Worm (Caenorhabditis elegans) whole organism, L1 larva: ENCODE results near the gene nhr-130.
A peak's percentile ranks its signal among the peaks of the same experiment; 100 is the strongest.

ENCODE experiments used
- C04F5.9 ChIP-seq: sonication (generic microtip); optimal IDR thresholded peaks from 2 replicates; lab custom pipeline; 2016; ENCODE audit warnings: missing genetic modification characterization, missing compliant biosample characterization
- F16B12.6 ChIP-seq: fragments of 150-350 bp; optimal IDR thresholded peaks from 2 replicates; lab custom pipeline; 2014; ENCODE audit warnings: missing biosample characterization, missing genetic modification characterization
- Y116A8C.19 ChIP-seq: sonication (generic microtip); optimal IDR thresholded peaks from 2 replicates; lab custom pipeline; 2016; ENCODE audit warnings: missing compliant biosample characterization, missing genetic modification characterization, borderline replicate concordance
- aha-1 ChIP-seq: fragments of 150-350 bp; optimal IDR thresholded peaks from 2 replicates; lab custom pipeline; 2014; ENCODE audit warnings: missing biosample characterization, missing genetic modification characterization
- aly-2 ChIP-seq: fragments of 150-350 bp; optimal IDR thresholded peaks from 2 replicates; lab custom pipeline; 2014; ENCODE audit warnings: missing biosample characterization, missing genetic modification characterization
- blmp-1 ChIP-seq: fragments of 150-350 bp; optimal IDR thresholded peaks from 2 replicates; lab custom pipeline; 2014; ENCODE audit warnings: missing biosample characterization, missing genetic modification characterization
- ceh-8 ChIP-seq: fragments of 200-800 bp; sonication (Bioruptor generic); optimal IDR thresholded peaks from 2 replicates; lab custom pipeline; 2018; ENCODE audit warnings: mild to moderate bottlenecking, missing genetic modification characterization, moderate library complexity, missing compliant biosample characterization
- ceh-90 ChIP-seq: sonication (generic microtip); optimal IDR thresholded peaks from 2 replicates; lab custom pipeline; 2016; ENCODE audit warnings: missing genetic modification characterization, missing compliant biosample characterization
- dsc-1 ChIP-seq: sonication (generic microtip); optimal IDR thresholded peaks from 2 replicates; lab custom pipeline; 2016; ENCODE audit warnings: mild to moderate bottlenecking, missing genetic modification characterization, missing compliant biosample characterization
- efl-1 ChIP-seq, 4 experiments: fragments of 150-350 bp; optimal IDR thresholded peaks in 3 of 4; peaks in 1 of 4; 1 replicate in 1 of 4; 2 replicates in 3 of 4; lab custom pipeline; 2014; ENCODE audit warnings: missing biosample characterization in 2 of 4, missing genetic modification characterization in 2 of 4, missing genetic modification reagents in 2 of 4
- efl-3 ChIP-seq: fragments of 200-800 bp; sonication (Bioruptor generic); optimal IDR thresholded peaks from 2 replicates; lab custom pipeline; 2018; ENCODE audit warnings: mild to moderate bottlenecking, missing genetic modification characterization, missing compliant biosample characterization
- egl-27 ChIP-seq, 2 experiments: fragments of 150-350 bp in 1 of 2; sonication (generic microtip); optimal IDR thresholded peaks; 3 replicates each; lab custom pipeline; 2017 to 2018; ENCODE audit warnings: missing biosample characterization in 2 of 2, missing genetic modification characterization in 2 of 2, missing genetic modification reagents in 2 of 2
- elt-2 ChIP-seq: sonication (generic microtip); optimal IDR thresholded peaks from 2 replicates; lab custom pipeline; 2016; ENCODE audit warnings: missing genetic modification characterization, mild to moderate bottlenecking, inconsistent platforms, missing compliant biosample characterization, missing genetic modification reagents
- elt-3 ChIP-seq, 6 experiments: fragments of 150-350 bp in 1 of 6; sonication (generic microtip); optimal IDR thresholded peaks; 2 replicates each; lab custom pipeline; 2017 to 2018; ENCODE audit warnings: missing biosample characterization in 6 of 6, missing genetic modification characterization in 6 of 6, inconsistent platforms in 1 of 6
- hlh-4 ChIP-seq: sonication (generic microtip); optimal IDR thresholded peaks from 2 replicates; lab custom pipeline; 2016; ENCODE audit warnings: mild to moderate bottlenecking, missing genetic modification characterization, missing compliant biosample characterization
- isw-1 ChIP-seq: fragments of 200-800 bp; sonication (Bioruptor generic); IDR thresholded peaks from 2 replicates; pipeline ENCODE4 v1.3.6; 2022; ENCODE audit warnings: missing genetic modification characterization, missing compliant biosample characterization
- jun-1 ChIP-seq: fragments of 150-350 bp; optimal IDR thresholded peaks from 2 replicates; lab custom pipeline; 2014; ENCODE audit warnings: missing biosample characterization, missing genetic modification reagents, missing genetic modification characterization
- lin-35 ChIP-seq, 2 experiments: fragments of 150-350 bp; optimal IDR thresholded peaks; 2 replicates each; lab custom pipeline; 2014; ENCODE audit warnings: missing biosample characterization in 2 of 2, missing genetic modification characterization in 2 of 2, missing genetic modification reagents in 2 of 2
- lir-3 ChIP-seq: sonication (generic microtip); optimal IDR thresholded peaks from 2 replicates; lab custom pipeline; 2016; ENCODE audit warnings: mild to moderate bottlenecking, missing genetic modification characterization, moderate library complexity, missing compliant biosample characterization; ENCODE audit not compliant: poor library complexity
- lsy-2 ChIP-seq, 2 experiments: fragments of 150-350 bp; optimal IDR thresholded peaks; 2 replicates each; lab custom pipeline; 2014; ENCODE audit warnings: missing biosample characterization in 2 of 2, missing genetic modification characterization in 2 of 2
- mdl-1 ChIP-seq, 2 experiments: fragments of 150-350 bp; optimal IDR thresholded peaks; 2 replicates each; lab custom pipeline; 2014 to 2017; ENCODE audit warnings: missing biosample characterization in 2 of 2, missing genetic modification characterization in 2 of 2, inconsistent platforms in 1 of 2
- nhr-11 ChIP-seq: fragments of 150-350 bp; optimal IDR thresholded peaks from 2 replicates; lab custom pipeline; 2014; ENCODE audit warnings: missing biosample characterization, missing genetic modification characterization
- nhr-20 ChIP-seq: sonication (generic microtip); optimal IDR thresholded peaks from 2 replicates; lab custom pipeline; 2016; ENCODE audit warnings: mild to moderate bottlenecking, missing genetic modification characterization, missing compliant biosample characterization
- nhr-71 ChIP-seq: sonication (generic microtip); optimal IDR thresholded peaks from 2 replicates; lab custom pipeline; 2016; ENCODE audit warnings: mild to moderate bottlenecking, missing genetic modification characterization, moderate library complexity, missing compliant biosample characterization
- nhr-76 ChIP-seq: sonication (generic microtip); optimal IDR thresholded peaks from 2 replicates; lab custom pipeline; 2017; ENCODE audit warnings: missing biosample characterization, missing genetic modification characterization
- nhr-77 ChIP-seq: fragments of 150-350 bp; optimal IDR thresholded peaks from 2 replicates; lab custom pipeline; 2014; ENCODE audit warnings: missing biosample characterization, missing genetic modification characterization
- nhr-84 ChIP-seq: sonication (generic microtip); optimal IDR thresholded peaks from 2 replicates; lab custom pipeline; 2017; ENCODE audit warnings: missing biosample characterization, missing genetic modification characterization
- nhr-85 ChIP-seq: sonication (generic microtip); peaks from one replicate; lab custom pipeline; 2016; ENCODE audit warnings: missing genetic modification characterization, inconsistent platforms, missing compliant biosample characterization
- nhr-90 ChIP-seq: sonication (generic microtip); optimal IDR thresholded peaks from 2 replicates; lab custom pipeline; 2016; ENCODE audit warnings: mild to moderate bottlenecking, missing genetic modification characterization, missing compliant biosample characterization; ENCODE audit not compliant: poor library complexity
- pax-3 ChIP-seq: fragments of 200-800 bp; sonication (Bioruptor generic); optimal IDR thresholded peaks from 2 replicates; lab custom pipeline; 2018; ENCODE audit warnings: mild to moderate bottlenecking, missing genetic modification characterization, moderate library complexity, missing compliant biosample characterization
- rnt-1 ChIP-seq: sonication (generic microtip); optimal IDR thresholded peaks from 2 replicates; lab custom pipeline; 2016; ENCODE audit warnings: mild to moderate bottlenecking, missing genetic modification characterization, moderate library complexity, missing compliant biosample characterization
- skn-1 ChIP-seq: fragments of 150-350 bp; optimal IDR thresholded peaks from 2 replicates; lab custom pipeline; 2014; ENCODE audit warnings: missing biosample characterization, missing genetic modification characterization
- snu-23 ChIP-seq: sonication (generic microtip); optimal IDR thresholded peaks from 2 replicates; lab custom pipeline; 2016; ENCODE audit warnings: missing genetic modification characterization, missing compliant biosample characterization
- sup-37 ChIP-seq: fragments of 200-800 bp; sonication (Bioruptor generic); optimal IDR thresholded peaks from 2 replicates; lab custom pipeline; 2018; ENCODE audit warnings: mild to moderate bottlenecking, missing genetic modification characterization, missing compliant biosample characterization
- swsn-7 ChIP-seq: sonication (generic microtip); optimal IDR thresholded peaks from 2 replicates; lab custom pipeline; 2016; ENCODE audit warnings: missing genetic modification characterization, missing compliant biosample characterization
- tbx-2 ChIP-seq: sonication (generic microtip); optimal IDR thresholded peaks from 2 replicates; lab custom pipeline; 2016; ENCODE audit warnings: missing genetic modification characterization, missing compliant biosample characterization
- unc-30 ChIP-seq: sonication (generic microtip); optimal IDR thresholded peaks from 2 replicates; lab custom pipeline; 2017; ENCODE audit warnings: missing biosample characterization, missing genetic modification characterization
- vab-15 ChIP-seq: sonication (generic microtip); optimal IDR thresholded peaks from 2 replicates; lab custom pipeline; 2017; ENCODE audit warnings: missing genotype, mild to moderate bottlenecking, missing genetic modification characterization, missing compliant biosample characterization
- zag-1 ChIP-seq: fragments of 150-350 bp; optimal IDR thresholded peaks from 2 replicates; lab custom pipeline; 2014; ENCODE audit warnings: missing biosample characterization, missing genetic modification characterization

The nhr-130 gene

ce11 chrV:497399-497798 lies 14.3 kb upstream of the nhr-130 start, which contains the start of gene T01G6.1:
Gene T01G6.1, plus strand, starts transcription at chrV:497699.
- no peak for TF ChIP-seq hlh-4 (tag; lab: Kevin White, UChicago)
- no peak for TF ChIP-seq nhr-20
- TF ChIP-seq pax-3: no peak

ce11 chrV:494284-494683 lies 11.1 kb upstream of the nhr-130 start, which contains the start of gene nhr-131:
Gene nhr-131, plus strand, starts transcription at chrV:494370.
- TF ChIP-seq mdl-1 (tag; optimal IDR thresholded peaks at IDR 0.05; lab: Kevin White, UChicago) (peak in 1 of 2 experiments; percentile 30), lin-35 (GFP tag; optimal IDR thresholded peaks at IDR 0.05; lab: Kevin White, UChicago) (peak in 1 of 2 experiments; percentile 60), F16B12.6 (tag; lab: Kevin White, UChicago) (no peak), efl-1 (optimal IDR thresholded peaks at IDR 0.05; lab: Kevin White, UChicago) (no peak), efl-1 (GFP tag; optimal IDR thresholded peaks at IDR 0.05 in 1 of 2; lab: Kevin White, UChicago) (peak in 1 of 2 experiments; percentile 61), rnt-1 (tag; lab: Kevin White, UChicago) (no peak), nhr-11 (tag; lab: Kevin White, UChicago) (no peak), unc-30 (tag; lab: Kevin White, UChicago) (no peak), lsy-2 (tag; optimal IDR thresholded peaks at IDR 0.05; lab: Kevin White, UChicago) (no peak), nhr-85 (tag; lab: Kevin White, UChicago) (peak; percentile 18), nhr-77 (tag; lab: Kevin White, UChicago) (peak; percentile 5), snu-23 (GFP tag; lab: Kevin White, UChicago) (peak; percentile 38), nhr-84 (no peak), elt-3 (tag; optimal IDR thresholded peaks at IDR 0.05; lab: Kevin White, UChicago) (peak in 2 of 6 experiments; percentile 27 to 55), sup-37 (no peak), nhr-71 (tag; lab: Kevin White, UChicago) (peak; percentile 29), swsn-7 (tag; lab: Kevin White, UChicago) (no peak), tbx-2 (peak; percentile 6), elt-2 (tag; lab: Kevin White, UChicago) (peak; percentile 34), nhr-90 (peak; percentile 45), blmp-1 (peak; percentile 51), nhr-20 (peak; percentile 58), isw-1 (GFP tag; lab: Robert Waterston, UW) (no peak), aha-1 (tag; lab: Kevin White, UChicago) (no peak)

- no peak for TF ChIP-seq efl-3 (GFP tag; lab: Kevin White, UChicago)
- no peak for TF ChIP-seq ceh-8 (GFP tag; lab: Kevin White, UChicago)
- TF ChIP-seq ceh-90 (tag; lab: Kevin White, UChicago): no peak
- no peak for TF ChIP-seq egl-27 (tag; optimal IDR thresholded peaks at IDR 0.05; lab: Kevin White, UChicago)
- no peak for TF ChIP-seq Y116A8C.19 (tag; lab: Kevin White, UChicago)
- TF ChIP-seq jun-1 (tag; lab: Kevin White, UChicago): no peak
- TF ChIP-seq zag-1 (tag; lab: Kevin White, UChicago): no peak
- TF ChIP-seq C04F5.9 (tag; lab: Kevin White, UChicago): no peak
- TF ChIP-seq nhr-76 (tag; lab: Kevin White, UChicago): no peak
- no peak for TF ChIP-seq dsc-1 (tag; lab: Kevin White, UChicago)
- TF ChIP-seq snu-23 (GFP tag; lab: Kevin White, UChicago): no peak
- no peak for TF ChIP-seq nhr-84
- TF ChIP-seq aly-2 (tag; lab: Kevin White, UChicago): no peak
- no peak for TF ChIP-seq elt-2 (tag; lab: Kevin White, UChicago)
Observed at ce11 chrV:491432-491831, 8.3 kb upstream of the nhr-130 start, which contains the start of gene str-196. Gene str-196, plus strand, starts transcription at chrV:491732.

- TF ChIP-seq nhr-90 (no peak), hlh-4 (tag; lab: Kevin White, UChicago) (no peak), vab-15 (tag; lab: Kevin White, UChicago) (no peak), C04F5.9 (tag; lab: Kevin White, UChicago) (no peak), skn-1 (tag; lab: Kevin White, UChicago) (no peak), Y116A8C.19 (tag; lab: Kevin White, UChicago) (no peak), aly-2 (tag; lab: Kevin White, UChicago) (no peak), lir-3 (no peak)
Observed at ce11 chrV:489320-489719, 6.2 kb upstream of the nhr-130 start, which contains the start of gene nhr-106. Gene nhr-106, plus strand, starts transcription at chrV:489620.
